Worm (Caenorhabditis elegans): ENCODE measurements around the gene reps-1.

The reps-1 gene

ce11 chrV:18957267-18957843 lies 32.9 kb downstream of the reps-1 start, which contains the start of gene hrg-10:
Gene hrg-10 (minus strand): TSS chrV:18957317.
- TF ChIP-seq bed-3 (GFP tag; optimal IDR thresholded peaks at IDR 0.05) (no peak), nhr-76 (tag; optimal IDR thresholded peaks at IDR 0.05) (no peak), sem-2 (GFP tag; optimal IDR thresholded peaks at IDR 0.05) (no peak), elt-3 (tag; optimal IDR thresholded peaks at IDR 0.05) (no peak), unc-62 (GFP tag; optimal IDR thresholded peaks at IDR 0.05) (no peak), unc-39 (tag; optimal IDR thresholded peaks at IDR 0.05) (no peak), pha-4 (tag; optimal IDR thresholded peaks at IDR 0.05) (no peak), ztf-11 (tag; optimal IDR thresholded peaks at IDR 0.05) (no peak), ceh-43 (GFP tag; optimal IDR thresholded peaks at IDR 0.05) (no peak), sptf-1 (tag; optimal IDR thresholded peaks at IDR 0.05) (no peak), ham-2 (GFP tag; optimal IDR thresholded peaks at IDR 0.05) (no peak), lsy-2 (tag; optimal IDR thresholded peaks at IDR 0.05) (no peak), unc-120 (tag; optimal IDR thresholded peaks at IDR 0.05; ENCODE audit: poor library complexity, severe bottlenecking) (no peak), nhr-237 (tag; optimal IDR thresholded peaks at IDR 0.05) (no peak)

- TF ChIP-seq nhr-12 (tag; optimal IDR thresholded peaks at IDR 0.05) (no peak), sem-2 (GFP tag; optimal IDR thresholded peaks at IDR 0.05) (no peak), drap-1 (GFP tag; optimal IDR thresholded peaks at IDR 0.05) (no peak), ztf-11 (tag; optimal IDR thresholded peaks at IDR 0.05) (no peak), bed-3 (GFP tag; optimal IDR thresholded peaks at IDR 0.05) (no peak), pha-4 (tag; optimal IDR thresholded peaks at IDR 0.05) (no peak), sptf-1 (tag; optimal IDR thresholded peaks at IDR 0.05) (no peak), flh-1 (GFP tag; optimal IDR thresholded peaks at IDR 0.05) (no peak), nhr-2 (tag; optimal IDR thresholded peaks at IDR 0.05) (no peak), nhr-76 (tag; optimal IDR thresholded peaks at IDR 0.05) (no peak), unc-62 (GFP tag; optimal IDR thresholded peaks at IDR 0.05) (no peak), M03D4.4 (tag; optimal IDR thresholded peaks at IDR 0.05) (no peak), mls-2 (tag; optimal IDR thresholded peaks at IDR 0.05) (no peak), nhr-237 (tag; optimal IDR thresholded peaks at IDR 0.05) (no peak), ham-2 (GFP tag; optimal IDR thresholded peaks at IDR 0.05) (no peak), mab-5 (tag; optimal IDR thresholded peaks at IDR 0.05) (no peak), snpc-4 (tag; optimal IDR thresholded peaks at IDR 0.05) (no peak)
These were observed 50.0 kb downstream of the reps-1 start, which contains the start of gene Y80D3A.8 for ce11 chrV:18940341-18940740. Gene Y80D3A.8 (plus strand): TSS chrV:18940641.

- TF ChIP-seq cnd-1 (tag; optimal IDR thresholded peaks at IDR 0.05) = no peak
- no peak for TF ChIP-seq blmp-1 (tag; optimal IDR thresholded peaks at IDR 0.05)
- TF ChIP-seq mep-1 (tag; optimal IDR thresholded peaks at IDR 0.05) = no peak
- no peak for TF ChIP-seq snpc-4 (tag; optimal IDR thresholded peaks at IDR 0.05)
- TF ChIP-seq ztf-11 (tag; optimal IDR thresholded peaks at IDR 0.05) = no peak
- no peak for TF ChIP-seq bed-3 (GFP tag; optimal IDR thresholded peaks at IDR 0.05)
- no peak for TF ChIP-seq ceh-39 (tag; optimal IDR thresholded peaks at IDR 0.05)
- TF ChIP-seq lsy-2 (tag; optimal IDR thresholded peaks at IDR 0.05) = no peak
- no peak for TF ChIP-seq unc-62 (GFP tag; optimal IDR thresholded peaks at IDR 0.05)
- TF ChIP-seq lin-13 (tag; optimal IDR thresholded peaks at IDR 0.05) = no peak
- TF ChIP-seq nhr-2 (tag; optimal IDR thresholded peaks at IDR 0.05) = no peak
- no peak for TF ChIP-seq ceh-43 (GFP tag; optimal IDR thresholded peaks at IDR 0.05)
- no peak for TF ChIP-seq unc-39 (tag; optimal IDR thresholded peaks at IDR 0.05)
- TF ChIP-seq ham-2 (GFP tag; optimal IDR thresholded peaks at IDR 0.05) = no peak
- TF ChIP-seq sptf-1 (tag; optimal IDR thresholded peaks at IDR 0.05) = no peak
- TF ChIP-seq drap-1 (GFP tag; optimal IDR thresholded peaks at IDR 0.05) = no peak
- TF ChIP-seq pha-4 (tag; optimal IDR thresholded peaks at IDR 0.05) = no peak
These were observed 52.7 kb downstream of the reps-1 start for ce11 chrV:18937578-18937977.

Measured in whole organism, mixed stage, embryonic.